Worm (Caenorhabditis elegans) whole organism, late embryonic: ENCODE data around the gene F54H12.2.

Source experiments
- fkh-10 ChIP-seq: fragments of 150-350 bp; optimal IDR thresholded peaks from 2 replicates; lab custom pipeline; 2014; ENCODE audit warnings: missing biosample characterization, missing genetic modification reagents, missing genetic modification characterization
- hlh-15 ChIP-seq: sonication (generic microtip); optimal IDR thresholded peaks from 2 replicates; lab custom pipeline; 2016; ENCODE audit warnings: missing genetic modification characterization, missing compliant biosample characterization
- odd-2 ChIP-seq: sonication (generic microtip); optimal IDR thresholded peaks from 2 replicates; lab custom pipeline; 2017; ENCODE audit warnings: antibody characterized with exemption, mild to moderate bottlenecking, missing genetic modification characterization, missing compliant biosample characterization
- pag-3 ChIP-seq: sonication (generic microtip); optimal IDR thresholded peaks from 2 replicates; lab custom pipeline; 2016; ENCODE audit warnings: missing compliant biosample characterization, missing genetic modification characterization, borderline replicate concordance
- pqm-1 ChIP-seq: sonication (generic microtip); optimal IDR thresholded peaks from 2 replicates; lab custom pipeline; 2016; ENCODE audit warnings: missing genetic modification characterization, missing compliant biosample characterization

DNA sequence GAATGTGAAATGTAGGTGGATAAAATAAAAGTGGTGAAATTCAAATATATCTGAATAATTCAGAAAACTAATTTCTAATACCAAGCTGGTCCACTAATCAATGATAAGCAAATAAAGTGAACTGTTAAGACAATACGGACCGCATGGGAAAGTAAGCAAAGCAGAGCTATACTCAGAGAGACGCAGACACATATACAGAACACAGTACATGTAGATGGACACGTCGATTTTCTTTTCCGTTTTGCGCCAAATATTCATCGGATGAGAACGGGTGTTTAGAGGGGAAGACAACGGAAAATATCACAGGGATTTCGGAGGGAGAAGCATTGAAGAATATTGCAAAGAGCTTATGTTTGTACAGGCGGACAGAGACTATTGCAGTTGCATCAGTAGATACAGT lies 38.4 kb upstream of the F54H12.2 start:
- TF ChIP-seq odd-2 (no peak), fkh-10 (GFP tag; lab: Kevin White, UChicago) (no peak), pag-3 (tag; lab: Kevin White, UChicago) (no peak), hlh-15 (tag; lab: Kevin White, UChicago) (no peak), pqm-1 (tag; lab: Kevin White, UChicago) (no peak)
